Worm (Caenorhabditis elegans) whole organism, L3 larva: ENCODE data around the gene C04E6.7.

ENCODE experiments used
- R02D3.7 ChIP-seq: fragments of 150-350 bp; optimal IDR thresholded peaks from 2 replicates; lab custom pipeline; 2014; ENCODE audit warnings: missing biosample characterization, missing genetic modification characterization
- ZK546.5 ChIP-seq: sonication (generic microtip); optimal IDR thresholded peaks from 2 replicates; lab custom pipeline; 2017; ENCODE audit warnings: missing biosample characterization, missing genetic modification characterization
- aly-2 ChIP-seq: fragments of 150-350 bp; optimal IDR thresholded peaks from 2 replicates; lab custom pipeline; 2014; ENCODE audit warnings: missing biosample characterization, missing genetic modification characterization
- ceh-16 ChIP-seq: sonication (generic microtip); optimal IDR thresholded peaks from 2 replicates; lab custom pipeline; 2017; ENCODE audit warnings: missing biosample characterization, missing genetic modification characterization
- ceh-28 ChIP-seq: fragments of 150-350 bp; optimal IDR thresholded peaks from 2 replicates; lab custom pipeline; 2014; ENCODE audit warnings: missing biosample characterization, missing genetic modification reagents, missing genetic modification characterization
- ceh-82 ChIP-seq: fragments of 150-350 bp; optimal IDR thresholded peaks from 2 replicates; lab custom pipeline; 2014; ENCODE audit warnings: missing biosample characterization, missing genetic modification characterization
- ceh-9 ChIP-seq: sonication (generic microtip); optimal IDR thresholded peaks from 2 replicates; lab custom pipeline; 2018; ENCODE audit warnings: missing biosample characterization, missing genetic modification characterization
- egl-27 ChIP-seq: sonication (generic microtip); optimal IDR thresholded peaks from 4 replicates; lab custom pipeline; 2017; ENCODE audit warnings: missing biosample characterization, missing genetic modification reagents, missing genetic modification characterization
- egl-5 ChIP-seq: fragments of 150-350 bp; optimal IDR thresholded peaks from 2 replicates; lab custom pipeline; 2017; ENCODE audit warnings: missing biosample characterization, missing genetic modification reagents, missing genetic modification characterization, inconsistent platforms
- elt-1 ChIP-seq: fragments of 150-350 bp; optimal IDR thresholded peaks from 2 replicates; lab custom pipeline; 2014; ENCODE audit warnings: missing biosample characterization, missing genetic modification characterization
- elt-2 ChIP-seq: sonication (generic microtip); optimal IDR thresholded peaks from 2 replicates; lab custom pipeline; 2016; ENCODE audit warnings: missing genetic modification reagents, mild to moderate bottlenecking, missing genetic modification characterization, missing compliant biosample characterization
- elt-3 ChIP-seq, 3 experiments: fragments of 150-350 bp in 1 of 3; sonication (generic microtip) in 2 of 3; optimal IDR thresholded peaks; 2 replicates in 2 of 3; 4 replicates in 1 of 3; lab custom pipeline; 2014 to 2017; ENCODE audit warnings: missing biosample characterization in 3 of 3, missing genetic modification characterization in 3 of 3
- fkh-2 ChIP-seq: fragments of 150-350 bp; optimal IDR thresholded peaks from 2 replicates; lab custom pipeline; 2014; ENCODE audit warnings: missing biosample characterization, missing genetic modification reagents, missing genetic modification characterization
- fos-1 ChIP-seq: fragments of 150-350 bp; optimal IDR thresholded peaks from 2 replicates; lab custom pipeline; 2014; ENCODE audit warnings: missing biosample characterization, missing genetic modification characterization
- hmg-11 ChIP-seq: sonication (generic microtip); optimal IDR thresholded peaks from 2 replicates; lab custom pipeline; 2016; ENCODE audit warnings: missing genetic modification characterization, missing compliant biosample characterization
- lin-15B ChIP-seq: fragments of 150-350 bp; optimal IDR thresholded peaks from 2 replicates; lab custom pipeline; 2014; ENCODE audit warnings: missing biosample characterization, missing genetic modification characterization
- lin-39 ChIP-seq: fragments of 150-350 bp; optimal IDR thresholded peaks from 2 replicates; lab custom pipeline; 2018; ENCODE audit warnings: missing biosample characterization, missing genetic modification reagents, missing genetic modification characterization
- lsy-12 ChIP-seq: sonication (generic microtip); optimal IDR thresholded peaks from 2 replicates; lab custom pipeline; 2016; ENCODE audit warnings: mild to moderate bottlenecking, missing genetic modification characterization, missing compliant biosample characterization
- mml-1 ChIP-seq: fragments of 150-350 bp; sonication (generic microtip); optimal IDR thresholded peaks from 3 replicates; lab custom pipeline; 2014; ENCODE audit warnings: missing biosample characterization, missing genetic modification characterization
- nfya-1 ChIP-seq: sonication (generic microtip); optimal IDR thresholded peaks from 2 replicates; lab custom pipeline; 2017; ENCODE audit warnings: missing genetic modification characterization, mild to moderate bottlenecking, missing compliant biosample characterization, antibody characterized with exemption, moderate library complexity; ENCODE audit not compliant: insufficient read depth
- nhr-12 ChIP-seq: fragments of 150-350 bp; optimal IDR thresholded peaks from 2 replicates; lab custom pipeline; 2014; ENCODE audit warnings: missing biosample characterization, missing genetic modification characterization
- nhr-23 ChIP-seq: fragments of 150-350 bp; optimal IDR thresholded peaks from 2 replicates; lab custom pipeline; 2014; ENCODE audit warnings: missing biosample characterization, missing genetic modification reagents, missing genetic modification characterization
- nhr-237 ChIP-seq: fragments of 150-350 bp; optimal IDR thresholded peaks from 2 replicates; lab custom pipeline; 2014; ENCODE audit warnings: missing biosample characterization, missing genetic modification characterization
- nhr-25 ChIP-seq: sonication (generic microtip); optimal IDR thresholded peaks from 2 replicates; lab custom pipeline; 2017; ENCODE audit warnings: missing biosample characterization, missing genetic modification characterization
- nhr-28 ChIP-seq: fragments of 150-350 bp; optimal IDR thresholded peaks from 2 replicates; lab custom pipeline; 2014; ENCODE audit warnings: missing biosample characterization, missing genetic modification characterization
- nhr-43 ChIP-seq: sonication (generic microtip); optimal IDR thresholded peaks from 2 replicates; lab custom pipeline; 2016; ENCODE audit warnings: mild to moderate bottlenecking, missing genetic modification characterization, missing compliant biosample characterization; ENCODE audit not compliant: poor library complexity, severe bottlenecking
- nhr-67 ChIP-seq: fragments of 150-350 bp; optimal IDR thresholded peaks from 2 replicates; lab custom pipeline; 2014; ENCODE audit warnings: missing biosample characterization, missing genetic modification characterization
- nhr-76 ChIP-seq: fragments of 150-350 bp; sonication (generic microtip); optimal IDR thresholded peaks from 5 replicates; lab custom pipeline; 2014; ENCODE audit warnings: missing biosample characterization, missing genetic modification characterization
- pqm-1 ChIP-seq: fragments of 150-350 bp; optimal IDR thresholded peaks from 2 replicates; lab custom pipeline; 2017; ENCODE audit warnings: missing biosample characterization, missing genetic modification characterization, inconsistent platforms
- sea-2 ChIP-seq: fragments of 150-350 bp; sonication (generic microtip); optimal IDR thresholded peaks from 4 replicates; lab custom pipeline; 2014; ENCODE audit warnings: missing biosample characterization, missing genetic modification reagents, missing genetic modification characterization
- skn-1 ChIP-seq: fragments of 150-350 bp; optimal IDR thresholded peaks from 2 replicates; lab custom pipeline; 2014; ENCODE audit warnings: missing biosample characterization, missing genetic modification characterization
- snpc-4 ChIP-seq: fragments of 150-350 bp; optimal IDR thresholded peaks from 2 replicates; lab custom pipeline; 2014; ENCODE audit warnings: missing biosample characterization, missing genetic modification characterization
- tbx-2 ChIP-seq: sonication (generic microtip); optimal IDR thresholded peaks from 2 replicates; lab custom pipeline; 2016; ENCODE audit warnings: mild to moderate bottlenecking, missing genetic modification characterization, missing compliant biosample characterization
- unc-39 ChIP-seq: sonication (generic microtip); optimal IDR thresholded peaks from 4 replicates; lab custom pipeline; 2017; ENCODE audit warnings: missing biosample characterization, missing genetic modification characterization
- zag-1 ChIP-seq: fragments of 150-350 bp; optimal IDR thresholded peaks from 2 replicates; lab custom pipeline; 2014; ENCODE audit warnings: missing biosample characterization, missing genetic modification characterization
- ztf-4 ChIP-seq: fragments of 150-350 bp; optimal IDR thresholded peaks from 2 replicates; lab custom pipeline; 2014; ENCODE audit warnings: missing biosample characterization, missing genetic modification characterization

Gene C04E6.7

DNA sequence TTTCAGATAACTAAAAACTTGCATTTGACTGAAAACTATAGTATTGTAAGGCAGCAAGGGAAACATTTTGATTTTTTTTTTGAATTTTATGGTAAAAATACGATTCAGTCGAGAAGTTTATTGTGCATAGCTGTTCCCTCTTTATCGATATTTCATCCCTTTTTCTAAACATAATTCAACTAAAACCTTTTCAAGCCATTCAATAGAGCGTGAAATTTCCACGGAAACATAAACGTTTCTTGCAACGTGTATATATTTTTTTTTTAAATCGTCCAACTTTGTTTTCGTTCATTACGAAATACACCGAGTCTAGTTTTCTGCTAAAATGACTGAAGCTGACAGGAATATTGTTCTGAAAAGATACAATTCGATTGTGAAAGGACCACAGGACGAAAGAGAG is 21.4 kb upstream of the C04E6.7 start, which contains the start of gene C02G6.2:
Gene C02G6.2 (plus strand): TSS at position 301 of the 400 bp plus-strand sequence.
- TF ChIP-seq ZK546.5 (tag; lab: Kevin White, UChicago) (no peak), lsy-12 (tag; lab: Kevin White, UChicago) (no peak), unc-39 (tag; lab: Kevin White, UChicago) (no peak), egl-5 (tag; lab: Kevin White, UChicago) (no peak), nhr-67 (tag; lab: Kevin White, UChicago) (no peak), nfya-1 (tag; lab: Kevin White, UChicago) (no peak), ceh-28 (tag; lab: Kevin White, UChicago) (no peak), nhr-28 (no peak), skn-1 (tag; lab: Kevin White, UChicago) (no peak), nhr-12 (no peak), hmg-11 (tag; lab: Kevin White, UChicago) (no peak), R02D3.7 (tag; lab: Kevin White, UChicago) (no peak), ztf-4 (tag; lab: Kevin White, UChicago) (no peak)

DNA sequence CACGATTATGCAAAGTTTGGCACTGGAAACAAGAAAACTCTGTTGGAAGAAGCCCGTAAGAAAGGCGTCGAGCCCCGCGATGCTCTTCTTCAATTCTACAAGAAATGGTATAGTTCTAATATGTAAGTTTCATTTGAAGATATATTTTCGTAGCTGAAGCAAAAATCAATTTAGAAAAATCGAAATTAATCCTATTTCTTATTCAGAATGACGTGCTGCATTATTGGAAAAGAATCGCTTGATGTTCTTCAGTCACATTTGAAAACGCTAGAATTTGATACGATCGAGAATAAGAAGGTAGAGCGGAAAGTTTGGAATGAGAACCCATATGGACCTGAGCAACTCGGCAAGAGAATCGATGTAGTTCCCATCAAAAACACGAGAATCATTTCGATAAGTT is 16.1 kb upstream of the C04E6.7 start:
- TF ChIP-seq pqm-1 (tag; lab: Kevin White, UChicago) (no peak), nhr-76 (no peak), ceh-16 (tag; lab: Kevin White, UChicago) (no peak), elt-2 (tag; lab: Kevin White, UChicago) (no peak), nhr-28 (no peak), fos-1 (tag; lab: Kevin White, UChicago) (no peak), ceh-82 (no peak), lin-39 (tag; lab: Kevin White, UChicago) (no peak), nhr-237 (no peak), elt-1 (tag; lab: Kevin White, UChicago) (no peak), snpc-4 (tag; lab: Kevin White, UChicago) (no peak), fkh-2 (tag; lab: Kevin White, UChicago) (no peak), mml-1 (tag; lab: Kevin White, UChicago) (no peak), sea-2 (GFP tag; lab: Kevin White, UChicago) (no peak), nhr-43 (no peak), hmg-11 (tag; lab: Kevin White, UChicago) (no peak)
- TF ChIP-seq, all 47 proteins: peak for 0

- no peak for TF ChIP-seq lin-39 (tag; lab: Kevin White, UChicago)
- no peak for TF ChIP-seq nhr-23
- TF ChIP-seq unc-39 (tag; lab: Kevin White, UChicago): no peak
- no peak for TF ChIP-seq ceh-16 (tag; lab: Kevin White, UChicago)
- no peak for TF ChIP-seq pqm-1 (tag; lab: Kevin White, UChicago)
- no peak for TF ChIP-seq aly-2 (tag; lab: Kevin White, UChicago)
- TF ChIP-seq skn-1 (tag; lab: Kevin White, UChicago): no peak
- TF ChIP-seq zag-1 (tag; lab: Kevin White, UChicago): no peak
- TF ChIP-seq ceh-9 (tag; lab: Kevin White, UChicago): no peak
- no peak for TF ChIP-seq fkh-2 (tag; lab: Kevin White, UChicago)
- no peak for TF ChIP-seq nhr-12
- no peak for TF ChIP-seq tbx-2 (tag; lab: Kevin White, UChicago)
These were observed 13.1 kb upstream of the C04E6.7 start, which contains the start of gene C02G6.3 for ce11 chrV:5880064-5880463. C02G6.3 (plus strand) TSS chrV:5880364.

ce11 chrV:5882429-5882828 is 10.7 kb upstream of the C04E6.7 start:
- peak; percentile 66 for TF ChIP-seq elt-2 (tag; lab: Kevin White, UChicago)
- no peak for TF ChIP-seq snpc-4 (tag; lab: Kevin White, UChicago)
- no peak for TF ChIP-seq skn-1 (tag; lab: Kevin White, UChicago)
- no peak for TF ChIP-seq elt-1 (tag; lab: Kevin White, UChicago)
- TF ChIP-seq pqm-1 (tag; lab: Kevin White, UChicago): peak; percentile 75

DNA sequence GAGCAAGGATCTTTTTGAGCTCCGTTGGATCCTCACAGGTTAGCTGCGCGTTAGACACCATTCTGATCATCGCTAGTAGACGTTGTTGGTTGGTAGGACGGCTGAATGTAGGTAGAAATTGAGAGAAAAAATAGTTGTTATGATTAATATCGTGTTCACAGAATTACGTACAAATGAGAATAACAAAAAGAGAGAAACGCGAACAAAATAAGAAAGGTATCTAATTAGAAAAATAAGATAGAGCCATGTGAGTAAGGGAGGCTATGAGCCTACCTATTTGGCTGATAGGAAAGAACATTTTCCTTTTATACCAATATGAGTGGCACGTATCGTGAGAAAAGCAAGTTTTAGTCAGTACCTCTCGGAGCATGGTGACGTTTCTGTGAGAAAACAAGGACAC is 9.4 kb upstream of the C04E6.7 start, which contains the start of gene C04E6.8:
Gene C04E6.8 (minus strand): TSS at position 101 of the 400 bp plus-strand sequence.
- TF ChIP-seq elt-3 (tag; optimal IDR thresholded peaks at IDR 0.05; lab: Kevin White, UChicago) (no peak), pqm-1 (tag; lab: Kevin White, UChicago) (no peak), ztf-4 (tag; lab: Kevin White, UChicago) (no peak), lin-15B (tag; lab: Kevin White, UChicago) (no peak), nhr-237 (no peak), nhr-25 (tag; lab: Kevin White, UChicago) (no peak), nhr-67 (tag; lab: Kevin White, UChicago) (no peak), zag-1 (tag; lab: Kevin White, UChicago) (no peak), ceh-82 (no peak), egl-27 (tag; lab: Kevin White, UChicago) (no peak)
